Worm (Caenorhabditis elegans) whole organism, L4/young adult: ENCODE results near the gene cest-35.1.

Source experiments
- W03F9.2 ChIP-seq: fragments of 150-350 bp; optimal IDR thresholded peaks from 2 replicates; lab custom pipeline; 2014; ENCODE audit warnings: missing biosample characterization, missing genetic modification characterization
- dao-5 ChIP-seq: sonication (generic microtip); optimal IDR thresholded peaks from 2 replicates; lab custom pipeline; 2016; ENCODE audit warnings: missing genotype, missing genetic modification characterization, moderate library complexity, missing compliant biosample characterization
- him-1 ChIP-seq: sonication (generic microtip); optimal IDR thresholded peaks from 2 replicates; lab custom pipeline; 2016; ENCODE audit warnings: missing genotype, missing genetic modification reagents, missing genetic modification characterization, missing compliant biosample characterization

DNA sequence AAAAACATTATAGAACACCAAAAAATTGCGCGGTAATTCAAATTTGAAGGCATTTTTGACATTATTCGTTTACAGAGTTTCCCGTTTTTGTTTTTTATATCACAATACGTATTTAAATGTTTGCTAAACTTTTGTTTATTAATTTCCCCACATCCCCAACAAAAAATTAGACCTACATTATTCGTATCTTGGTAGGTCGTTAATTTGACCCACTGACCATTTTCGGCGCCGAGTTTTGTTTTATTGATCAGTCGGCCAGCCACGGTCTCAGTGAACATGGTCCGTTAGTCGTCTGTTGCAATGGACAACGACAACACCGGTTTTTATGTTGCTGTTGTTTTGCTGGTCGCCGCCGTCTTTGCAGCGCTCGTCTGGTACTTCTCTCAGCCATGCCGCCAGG is 3.0 kb downstream of the cest-35.1 start, which contains the start of gene B0238.15:
- TF ChIP-seq him-1 (no peak), W03F9.2 (tag; lab: Kevin White, UChicago) (no peak), dao-5 (tag; lab: Kevin White, UChicago) (no peak)
